Worm (Caenorhabditis elegans) whole organism, L1 larva: ENCODE data around the gene srw-87.

Experiments
- C04F5.9 ChIP-seq: sonication (generic microtip); optimal IDR thresholded peaks from 2 replicates; lab custom pipeline; 2016; ENCODE audit warnings: missing genetic modification characterization, missing compliant biosample characterization
- C16A3.4 ChIP-seq: fragments of 150-350 bp; optimal IDR thresholded peaks from 2 replicates; lab custom pipeline; 2014; ENCODE audit warnings: missing biosample characterization, missing genetic modification characterization
- F16B12.6 ChIP-seq: fragments of 150-350 bp; optimal IDR thresholded peaks from 2 replicates; lab custom pipeline; 2014; ENCODE audit warnings: missing biosample characterization, missing genetic modification characterization
- aha-1 ChIP-seq: fragments of 150-350 bp; optimal IDR thresholded peaks from 2 replicates; lab custom pipeline; 2014; ENCODE audit warnings: missing biosample characterization, missing genetic modification characterization
- aly-2 ChIP-seq: fragments of 150-350 bp; optimal IDR thresholded peaks from 2 replicates; lab custom pipeline; 2014; ENCODE audit warnings: missing biosample characterization, missing genetic modification characterization
- ama-1 ChIP-seq: fragments of 150-350 bp; optimal IDR thresholded peaks from 2 replicates; lab custom pipeline; 2014
- blmp-1 ChIP-seq: fragments of 150-350 bp; optimal IDR thresholded peaks from 2 replicates; lab custom pipeline; 2014; ENCODE audit warnings: missing biosample characterization, missing genetic modification characterization
- ceh-8 ChIP-seq: fragments of 200-800 bp; sonication (Bioruptor generic); optimal IDR thresholded peaks from 2 replicates; lab custom pipeline; 2018; ENCODE audit warnings: mild to moderate bottlenecking, missing genetic modification characterization, moderate library complexity, missing compliant biosample characterization
- ceh-82 ChIP-seq, 3 experiments: fragments of 150-350 bp in 1 of 3; sonication (generic microtip) in 2 of 3; optimal IDR thresholded peaks; 2 replicates each; lab custom pipeline; 2014 to 2017; ENCODE audit warnings: missing biosample characterization in 3 of 3, missing genetic modification characterization in 3 of 3
- ceh-88 ChIP-seq: fragments of 200-800 bp; sonication (Bioruptor generic); IDR thresholded peaks from 2 replicates; pipeline ENCODE4 v1.3.6; 2022; ENCODE audit warnings: missing genetic modification characterization, missing compliant biosample characterization
- ceh-90 ChIP-seq: sonication (generic microtip); optimal IDR thresholded peaks from 2 replicates; lab custom pipeline; 2016; ENCODE audit warnings: missing genetic modification characterization, missing compliant biosample characterization
- dpl-1 ChIP-seq, 3 experiments: fragments of 150-350 bp in 2 of 3; sonication (generic microtip) in 1 of 3; optimal IDR thresholded peaks; 2 replicates each; lab custom pipeline; 2014 to 2017; ENCODE audit warnings: missing biosample characterization in 3 of 3, missing genetic modification characterization in 3 of 3, missing genetic modification reagents in 3 of 3
- dsc-1 ChIP-seq: sonication (generic microtip); optimal IDR thresholded peaks from 2 replicates; lab custom pipeline; 2016; ENCODE audit warnings: mild to moderate bottlenecking, missing genetic modification characterization, missing compliant biosample characterization
- efl-1 ChIP-seq, 4 experiments: fragments of 150-350 bp; optimal IDR thresholded peaks in 3 of 4; peaks in 1 of 4; 1 replicate in 1 of 4; 2 replicates in 3 of 4; lab custom pipeline; 2014; ENCODE audit warnings: missing biosample characterization in 2 of 4, missing genetic modification characterization in 2 of 4, missing genetic modification reagents in 2 of 4
- egl-13 ChIP-seq: sonication (generic microtip); optimal IDR thresholded peaks from 2 replicates; lab custom pipeline; 2016; ENCODE audit warnings: missing genotype, missing genetic modification reagents, missing genetic modification characterization, missing compliant biosample characterization
- elt-2 ChIP-seq: sonication (generic microtip); optimal IDR thresholded peaks from 2 replicates; lab custom pipeline; 2016; ENCODE audit warnings: missing genetic modification characterization, mild to moderate bottlenecking, inconsistent platforms, missing compliant biosample characterization, missing genetic modification reagents
- elt-3 ChIP-seq, 6 experiments: fragments of 150-350 bp in 1 of 6; sonication (generic microtip); optimal IDR thresholded peaks; 2 replicates each; lab custom pipeline; 2017 to 2018; ENCODE audit warnings: missing biosample characterization in 6 of 6, missing genetic modification characterization in 6 of 6, inconsistent platforms in 1 of 6
- fkh-10 ChIP-seq: sonication (generic microtip); optimal IDR thresholded peaks from 2 replicates; lab custom pipeline; 2017; ENCODE audit warnings: missing biosample characterization, missing genetic modification reagents, missing genetic modification characterization
- fos-1 ChIP-seq: fragments of 150-350 bp; optimal IDR thresholded peaks from 2 replicates; lab custom pipeline; 2014; ENCODE audit warnings: missing biosample characterization, missing genetic modification characterization
- irx-1 ChIP-seq: sonication (generic microtip); optimal IDR thresholded peaks from 2 replicates; lab custom pipeline; 2016; ENCODE audit warnings: missing genetic modification characterization, missing compliant biosample characterization
- isw-1 ChIP-seq: fragments of 200-800 bp; sonication (Bioruptor generic); IDR thresholded peaks from 2 replicates; pipeline ENCODE4 v1.3.6; 2022; ENCODE audit warnings: missing genetic modification characterization, missing compliant biosample characterization
- lin-14 ChIP-seq: fragments of 200-800 bp; sonication (Bioruptor generic); optimal IDR thresholded peaks from 2 replicates; lab custom pipeline; 2018; ENCODE audit warnings: mild to moderate bottlenecking, missing genetic modification characterization, moderate library complexity, missing compliant biosample characterization
- lin-35 ChIP-seq, 2 experiments: fragments of 150-350 bp; optimal IDR thresholded peaks; 2 replicates each; lab custom pipeline; 2014; ENCODE audit warnings: missing biosample characterization in 2 of 2, missing genetic modification characterization in 2 of 2, missing genetic modification reagents in 2 of 2
- mab-9 ChIP-seq: fragments of 200-800 bp; sonication (Bioruptor generic); IDR thresholded peaks from 2 replicates; pipeline ENCODE4 v1.3.6; 2022; ENCODE audit warnings: missing genetic modification reagents, missing genetic modification characterization, missing compliant biosample characterization
- mdl-1 ChIP-seq, 2 experiments: fragments of 150-350 bp; optimal IDR thresholded peaks; 2 replicates each; lab custom pipeline; 2014 to 2017; ENCODE audit warnings: missing biosample characterization in 2 of 2, missing genetic modification characterization in 2 of 2, inconsistent platforms in 1 of 2
- nhr-12 ChIP-seq: sonication (generic microtip); optimal IDR thresholded peaks from 2 replicates; lab custom pipeline; 2017; ENCODE audit warnings: missing biosample characterization, missing genetic modification characterization
- nhr-19 ChIP-seq: fragments of 200-800 bp; sonication (Bioruptor generic); conservative IDR thresholded peaks from 2 replicates; pipeline ENCODE4 v1.3.6; 2022; ENCODE audit warnings: missing genetic modification characterization, missing compliant biosample characterization
- nhr-237 ChIP-seq: fragments of 150-350 bp; optimal IDR thresholded peaks from 2 replicates; lab custom pipeline; 2014; ENCODE audit warnings: missing biosample characterization, missing genetic modification characterization
- nhr-28 ChIP-seq: fragments of 150-350 bp; optimal IDR thresholded peaks from 2 replicates; lab custom pipeline; 2014; ENCODE audit warnings: missing biosample characterization, missing genetic modification characterization
- nhr-71 ChIP-seq: sonication (generic microtip); optimal IDR thresholded peaks from 2 replicates; lab custom pipeline; 2016; ENCODE audit warnings: mild to moderate bottlenecking, missing genetic modification characterization, moderate library complexity, missing compliant biosample characterization
- nhr-76 ChIP-seq: sonication (generic microtip); optimal IDR thresholded peaks from 2 replicates; lab custom pipeline; 2017; ENCODE audit warnings: missing biosample characterization, missing genetic modification characterization
- nhr-77 ChIP-seq: fragments of 150-350 bp; optimal IDR thresholded peaks from 2 replicates; lab custom pipeline; 2014; ENCODE audit warnings: missing biosample characterization, missing genetic modification characterization
- nhr-90 ChIP-seq: sonication (generic microtip); optimal IDR thresholded peaks from 2 replicates; lab custom pipeline; 2016; ENCODE audit warnings: mild to moderate bottlenecking, missing genetic modification characterization, missing compliant biosample characterization; ENCODE audit not compliant: poor library complexity
- pag-3 ChIP-seq: sonication (generic microtip); optimal IDR thresholded peaks from 2 replicates; lab custom pipeline; 2017; ENCODE audit warnings: missing genetic modification characterization, mild to moderate bottlenecking, missing compliant biosample characterization, antibody characterized with exemption, borderline replicate concordance; ENCODE audit not compliant: insufficient read depth
- pax-3 ChIP-seq: fragments of 200-800 bp; sonication (Bioruptor generic); optimal IDR thresholded peaks from 2 replicates; lab custom pipeline; 2018; ENCODE audit warnings: mild to moderate bottlenecking, missing genetic modification characterization, moderate library complexity, missing compliant biosample characterization
- snpc-4 ChIP-seq: fragments of 150-350 bp; optimal IDR thresholded peaks from 2 replicates; lab custom pipeline; 2014; ENCODE audit warnings: missing biosample characterization, missing genetic modification characterization
- snu-23 ChIP-seq: sonication (generic microtip); optimal IDR thresholded peaks from 2 replicates; lab custom pipeline; 2016; ENCODE audit warnings: missing genetic modification characterization, missing compliant biosample characterization
- sptf-1 ChIP-seq: fragments of 150-350 bp; optimal IDR thresholded peaks from 2 replicates; lab custom pipeline; 2014; ENCODE audit warnings: missing biosample characterization, missing genetic modification characterization
- sup-37 ChIP-seq: fragments of 200-800 bp; sonication (Bioruptor generic); optimal IDR thresholded peaks from 2 replicates; lab custom pipeline; 2018; ENCODE audit warnings: mild to moderate bottlenecking, missing genetic modification characterization, missing compliant biosample characterization
- swsn-7 ChIP-seq: sonication (generic microtip); optimal IDR thresholded peaks from 2 replicates; lab custom pipeline; 2016; ENCODE audit warnings: missing genetic modification characterization, missing compliant biosample characterization
- tbx-2 ChIP-seq: sonication (generic microtip); optimal IDR thresholded peaks from 2 replicates; lab custom pipeline; 2016; ENCODE audit warnings: missing genetic modification characterization, missing compliant biosample characterization
- tlp-1 ChIP-seq: fragments of 150-350 bp; optimal IDR thresholded peaks from 2 replicates; lab custom pipeline; 2014; ENCODE audit warnings: missing biosample characterization, missing genetic modification characterization
- unc-62 ChIP-seq: fragments of 150-350 bp; optimal IDR thresholded peaks from 2 replicates; lab custom pipeline; 2014; ENCODE audit warnings: missing biosample characterization, missing genetic modification reagents, missing genetic modification characterization
- unc-86 ChIP-seq: sonication (generic microtip); optimal IDR thresholded peaks from 2 replicates; lab custom pipeline; 2016; ENCODE audit warnings: missing genetic modification characterization, missing compliant biosample characterization
- unc-98 ChIP-seq: fragments of 200-800 bp; sonication (Bioruptor generic); IDR thresholded peaks from 2 replicates; pipeline ENCODE4 v1.3.6; 2022; ENCODE audit warnings: missing genetic modification characterization, missing compliant biosample characterization
- xbp-1 ChIP-seq: sonication (generic microtip); optimal IDR thresholded peaks from 2 replicates; lab custom pipeline; 2016; ENCODE audit warnings: missing genetic modification characterization, missing compliant biosample characterization
- zag-1 ChIP-seq: fragments of 150-350 bp; optimal IDR thresholded peaks from 2 replicates; lab custom pipeline; 2014; ENCODE audit warnings: missing biosample characterization, missing genetic modification characterization
- ztf-11 ChIP-seq, 2 experiments: sonication (generic microtip); optimal IDR thresholded peaks; 2 replicates each; lab custom pipeline; 2016 to 2017; ENCODE audit warnings: missing genetic modification characterization in 2 of 2, missing biosample characterization in 1 of 2, missing compliant biosample characterization in 1 of 2

srw-87 gene

ce11 chrV:16367575-16367974 is 31.1 kb downstream of the srw-87 start, which contains the start of gene W08G11.3:
Gene W08G11.3 (plus strand): TSS chrV:16367681.
- TF ChIP-seq ceh-82 (tag; optimal IDR thresholded peaks at IDR 0.05; lab: Kevin White, UChicago) (peak in 1 of 3 experiments; percentile 2), unc-62 (GFP tag; lab: Kevin White, UChicago) (no peak), fkh-10 (GFP tag; lab: Kevin White, UChicago) (no peak), unc-86 (no peak), ztf-11 (tag; optimal IDR thresholded peaks at IDR 0.05; lab: Kevin White, UChicago) (no peak), nhr-12 (tag; lab: Kevin White, UChicago) (no peak), nhr-76 (tag; lab: Kevin White, UChicago) (no peak), mdl-1 (tag; optimal IDR thresholded peaks at IDR 0.05; lab: Kevin White, UChicago) (no peak), aly-2 (tag; lab: Kevin White, UChicago) (peak; percentile 40), ama-1 (lab: Kevin White, UChicago) (no peak), dpl-1 (GFP tag; optimal IDR thresholded peaks at IDR 0.05; lab: Kevin White, UChicago) (no peak), lin-35 (GFP tag; optimal IDR thresholded peaks at IDR 0.05; lab: Kevin White, UChicago) (no peak), pax-3 (tag; lab: Kevin White, UChicago) (no peak), nhr-28 (tag; lab: Kevin White, UChicago) (no peak), tbx-2 (no peak), nhr-71 (peak; percentile 2), aha-1 (tag; lab: Kevin White, UChicago) (no peak), nhr-77 (tag; lab: Kevin White, UChicago) (no peak)

ce11 chrV:16368143-16368542 is 31.7 kb downstream of the srw-87 start:
- TF ChIP-seq ceh-90 (tag; lab: Kevin White, UChicago) (no peak), nhr-28 (tag; lab: Kevin White, UChicago) (no peak), efl-1 (optimal IDR thresholded peaks at IDR 0.05; lab: Kevin White, UChicago) (no peak), efl-1 (GFP tag; optimal IDR thresholded peaks at IDR 0.05 in 1 of 2; lab: Kevin White, UChicago) (peak in 1 of 2 experiments; percentile 55)

- TF ChIP-seq tlp-1 (no peak), lin-14 (GFP tag; lab: Kevin White, UChicago) (no peak), fkh-10 (GFP tag; lab: Kevin White, UChicago) (no peak), C04F5.9 (peak; percentile 20), dsc-1 (peak; percentile 70), elt-2 (tag; lab: Kevin White, UChicago) (peak; percentile 53), nhr-19 (GFP tag; lab: Robert Waterston, UW) (peak; percentile 75), fos-1 (tag; lab: Kevin White, UChicago) (peak; percentile 20), pag-3 (no peak), xbp-1 (tag; lab: Kevin White, UChicago) (peak; percentile 47), mdl-1 (tag; optimal IDR thresholded peaks at IDR 0.05; lab: Kevin White, UChicago) (peak in 1 of 2 experiments; percentile 63), elt-3 (tag; optimal IDR thresholded peaks at IDR 0.05; lab: Kevin White, UChicago) (peak in 1 of 6 experiments; percentile 32), snpc-4 (tag; lab: Kevin White, UChicago) (peak; percentile 62), nhr-237 (no peak), egl-13 (peak; percentile 42), nhr-90 (tag; lab: Kevin White, UChicago) (peak; percentile 88), ceh-8 (GFP tag; lab: Kevin White, UChicago) (peak; percentile 34), ceh-88 (GFP tag; lab: Robert Waterston, UW) (no peak), nhr-76 (tag; lab: Kevin White, UChicago) (no peak), swsn-7 (tag; lab: Kevin White, UChicago) (peak; percentile 76), snu-23 (GFP tag; lab: Kevin White, UChicago) (peak; percentile 81), sptf-1 (tag; lab: Kevin White, UChicago) (no peak), zag-1 (tag; lab: Kevin White, UChicago) (no peak), irx-1 (tag; lab: Kevin White, UChicago) (peak; percentile 65), unc-98 (GFP tag; lab: Robert Waterston, UW) (no peak), blmp-1 (peak; percentile 3), C16A3.4 (tag; lab: Kevin White, UChicago) (peak; percentile 74), sup-37 (peak; percentile 18), mab-9 (GFP tag; lab: Robert Waterston, UW) (no peak), efl-1 (optimal IDR thresholded peaks at IDR 0.05; lab: Kevin White, UChicago) (peak; percentile 62 to 66), efl-1 (GFP tag; optimal IDR thresholded peaks at IDR 0.05 in 1 of 2; lab: Kevin White, UChicago) (peak; percentile 48 to 92), nhr-71 (peak; percentile 82), F16B12.6 (peak; percentile 7), isw-1 (GFP tag; lab: Robert Waterston, UW) (peak; percentile 7; the same call in 1 of the 2 replicates), ceh-82 (tag; optimal IDR thresholded peaks at IDR 0.05; lab: Kevin White, UChicago) (peak; percentile 59 to 76 (median 61))
Observed at ce11 chrV:16370039-16370438, 33.6 kb downstream of the srw-87 start.
